Worm (Caenorhabditis elegans) whole organism, mixed stage, embryonic: ENCODE results near the gene R151.8.

Source experiments
- M03D4.4 ChIP-seq: sonication (generic microtip); optimal IDR thresholded peaks from 2 replicates; lab custom pipeline; 2017; ENCODE audit warnings: mild to moderate bottlenecking, missing genetic modification characterization, missing compliant biosample characterization
- bed-3 ChIP-seq: fragments of 200-800 bp; sonication (Bioruptor generic); optimal IDR thresholded peaks from 3 replicates; lab custom pipeline; 2018; ENCODE audit warnings: mild to moderate bottlenecking, missing genetic modification characterization, moderate library complexity, missing compliant biosample characterization
- blmp-1 ChIP-seq: fragments of 150-350 bp; optimal IDR thresholded peaks from 2 replicates; lab custom pipeline; 2014; ENCODE audit warnings: missing biosample characterization, missing genetic modification characterization
- ceh-39 ChIP-seq: fragments of 150-350 bp; optimal IDR thresholded peaks from 2 replicates; lab custom pipeline; 2014; ENCODE audit warnings: missing biosample characterization, missing genetic modification characterization
- ceh-43 ChIP-seq: fragments of 200-800 bp; sonication (Bioruptor generic); optimal IDR thresholded peaks from 2 replicates; lab custom pipeline; 2018; ENCODE audit warnings: mild to moderate bottlenecking, missing genetic modification characterization, moderate library complexity, missing compliant biosample characterization
- ceh-83 ChIP-seq: fragments of 200-800 bp; sonication (Bioruptor generic); optimal IDR thresholded peaks from 2 replicates; lab custom pipeline; 2018; ENCODE audit warnings: mild to moderate bottlenecking, missing genetic modification characterization, missing compliant biosample characterization
- ces-1 ChIP-seq: fragments of 150-350 bp; optimal IDR thresholded peaks from 2 replicates; lab custom pipeline; 2014; ENCODE audit warnings: missing biosample characterization, missing genetic modification reagents, missing genetic modification characterization
- cnd-1 ChIP-seq: fragments of 200-800 bp; sonication (Bioruptor generic); optimal IDR thresholded peaks from 2 replicates; lab custom pipeline; 2018; ENCODE audit warnings: mild to moderate bottlenecking, missing genetic modification characterization, missing compliant biosample characterization
- elt-1 ChIP-seq: sonication (generic microtip); optimal IDR thresholded peaks from 2 replicates; lab custom pipeline; 2017; ENCODE audit warnings: missing genetic modification characterization, mild to moderate bottlenecking, missing compliant biosample characterization, antibody characterized with exemption, moderate library complexity, borderline replicate concordance; ENCODE audit not compliant: insufficient read depth
- elt-3 ChIP-seq: fragments of 150-350 bp; optimal IDR thresholded peaks from 2 replicates; lab custom pipeline; 2014; ENCODE audit warnings: missing biosample characterization, missing genetic modification characterization
- ham-2 ChIP-seq: fragments of 200-800 bp; sonication (Bioruptor generic); optimal IDR thresholded peaks from 2 replicates; lab custom pipeline; 2018; ENCODE audit warnings: mild to moderate bottlenecking, missing genetic modification characterization, missing compliant biosample characterization
- hlh-1 ChIP-seq: fragments of 150-350 bp; optimal IDR thresholded peaks from 2 replicates; lab custom pipeline; 2014; ENCODE audit warnings: missing biosample characterization, missing genetic modification reagents, missing genetic modification characterization
- lin-13 ChIP-seq: fragments of 150-350 bp; optimal IDR thresholded peaks from 2 replicates; lab custom pipeline; 2014; ENCODE audit warnings: missing biosample characterization, missing genetic modification characterization
- lin-32 ChIP-seq: fragments of 200-800 bp; sonication (Bioruptor generic); optimal IDR thresholded peaks from 2 replicates; lab custom pipeline; 2018; ENCODE audit warnings: mild to moderate bottlenecking, missing genetic modification characterization, missing compliant biosample characterization
- lsy-2 ChIP-seq: fragments of 150-350 bp; optimal IDR thresholded peaks from 2 replicates; lab custom pipeline; 2014; ENCODE audit warnings: missing biosample characterization, missing genetic modification characterization
- mab-5 ChIP-seq: fragments of 150-350 bp; optimal IDR thresholded peaks from 2 replicates; lab custom pipeline; 2014; ENCODE audit warnings: missing biosample characterization, missing genetic modification characterization
- mep-1 ChIP-seq: fragments of 150-350 bp; optimal IDR thresholded peaks from 2 replicates; lab custom pipeline; 2017; ENCODE audit warnings: missing biosample characterization, missing genetic modification reagents, missing genetic modification characterization, inconsistent platforms
- nhr-12 ChIP-seq: fragments of 150-350 bp; optimal IDR thresholded peaks from 2 replicates; lab custom pipeline; 2014; ENCODE audit warnings: missing biosample characterization, missing genetic modification characterization
- nhr-2 ChIP-seq: fragments of 150-350 bp; optimal IDR thresholded peaks from 2 replicates; lab custom pipeline; 2014; ENCODE audit warnings: missing biosample characterization, missing genetic modification characterization
- nhr-237 ChIP-seq: fragments of 150-350 bp; optimal IDR thresholded peaks from 2 replicates; lab custom pipeline; 2014; ENCODE audit warnings: missing biosample characterization, missing genetic modification characterization
- nhr-28 ChIP-seq: fragments of 150-350 bp; optimal IDR thresholded peaks from 2 replicates; lab custom pipeline; 2014; ENCODE audit warnings: missing biosample characterization, missing genetic modification characterization
- nhr-76 ChIP-seq: sonication (generic microtip); optimal IDR thresholded peaks from 2 replicates; lab custom pipeline; 2017; ENCODE audit warnings: missing biosample characterization, missing genetic modification characterization
- pha-4 ChIP-seq: fragments of 150-350 bp; optimal IDR thresholded peaks from 2 replicates; lab custom pipeline; 2018; ENCODE audit warnings: missing biosample characterization, missing genetic modification reagents, missing genetic modification characterization
- sem-2 ChIP-seq: fragments of 200-800 bp; sonication (Bioruptor generic); optimal IDR thresholded peaks from 2 replicates; lab custom pipeline; 2018; ENCODE audit warnings: mild to moderate bottlenecking, missing genetic modification characterization, missing compliant biosample characterization
- snpc-4 ChIP-seq: fragments of 150-350 bp; optimal IDR thresholded peaks from 2 replicates; lab custom pipeline; 2014; ENCODE audit warnings: missing biosample characterization, missing genetic modification characterization
- sptf-1 ChIP-seq: sonication (generic microtip); optimal IDR thresholded peaks from 2 replicates; lab custom pipeline; 2017; ENCODE audit warnings: mild to moderate bottlenecking, missing genetic modification characterization, moderate library complexity, missing compliant biosample characterization
- tbx-8 ChIP-seq: fragments of 200-800 bp; sonication (Bioruptor generic); optimal IDR thresholded peaks from 2 replicates; lab custom pipeline; 2018; ENCODE audit warnings: mild to moderate bottlenecking, missing genetic modification characterization, moderate library complexity, missing compliant biosample characterization
- unc-120 ChIP-seq: sonication (generic microtip); optimal IDR thresholded peaks from 2 replicates; lab custom pipeline; 2017; ENCODE audit warnings: missing genetic modification characterization, missing compliant biosample characterization; ENCODE audit not compliant: poor library complexity, severe bottlenecking
- unc-62 ChIP-seq: fragments of 150-350 bp; optimal IDR thresholded peaks from 2 replicates; lab custom pipeline; 2014; ENCODE audit warnings: missing biosample characterization, missing genetic modification reagents, missing genetic modification characterization
- zip-8 ChIP-seq: fragments of 150-350 bp; optimal IDR thresholded peaks from 2 replicates; lab custom pipeline; 2014; ENCODE audit warnings: missing biosample characterization, missing genetic modification characterization
- ztf-11 ChIP-seq: fragments of 150-350 bp; optimal IDR thresholded peaks from 2 replicates; lab custom pipeline; 2014; ENCODE audit warnings: missing biosample characterization, missing genetic modification characterization

The R151.8 gene

ce11 chrIII:7229687-7230086 lies at the start of gene R151.8:
R151.8 (minus strand) TSS chrIII:7229787.
- no peak for TF ChIP-seq M03D4.4 (tag; lab: Kevin White, UChicago)
- no peak for TF ChIP-seq nhr-2 (tag; lab: Kevin White, UChicago)
- no peak for TF ChIP-seq ceh-39
- TF ChIP-seq mab-5 (tag; lab: Kevin White, UChicago): no peak
- no peak for TF ChIP-seq bed-3 (GFP tag; lab: Kevin White, UChicago)
- no peak for TF ChIP-seq cnd-1 (tag; lab: Kevin White, UChicago)
- no peak for TF ChIP-seq hlh-1 (tag; lab: Kevin White, UChicago)
- TF ChIP-seq lin-32 (GFP tag; lab: Kevin White, UChicago): no peak
- TF ChIP-seq nhr-28 (tag; lab: Kevin White, UChicago): no peak
- TF ChIP-seq unc-120 (tag; lab: Kevin White, UChicago): no peak
- no peak for TF ChIP-seq ztf-11 (tag; lab: Kevin White, UChicago)
- no peak for TF ChIP-seq unc-62
- no peak for TF ChIP-seq tbx-8 (GFP tag; lab: Kevin White, UChicago)
- no peak for TF ChIP-seq lsy-2 (tag; lab: Kevin White, UChicago)
- TF ChIP-seq, all 35 proteins: peak for 0

- TF ChIP-seq lsy-2 (tag; lab: Kevin White, UChicago) (no peak), nhr-237 (tag; lab: Kevin White, UChicago) (no peak), zip-8 (tag; lab: Kevin White, UChicago) (no peak), ces-1 (GFP tag; lab: Kevin White, UChicago) (no peak), lin-13 (tag; lab: Kevin White, UChicago) (no peak), tbx-8 (GFP tag; lab: Kevin White, UChicago) (no peak), elt-1 (tag; lab: Kevin White, UChicago) (no peak), unc-62 (no peak), pha-4 (no peak), snpc-4 (tag; lab: Kevin White, UChicago) (no peak), mep-1 (tag; lab: Kevin White, UChicago) (no peak), elt-3 (tag; lab: Kevin White, UChicago) (no peak), hlh-1 (tag; lab: Kevin White, UChicago) (no peak), nhr-76 (no peak), nhr-28 (tag; lab: Kevin White, UChicago) (no peak), ham-2 (no peak), lin-32 (GFP tag; lab: Kevin White, UChicago) (no peak), M03D4.4 (tag; lab: Kevin White, UChicago) (no peak)
These were observed 48.9 kb upstream of the R151.8 start for ce11 chrIII:7278491-7278890.

- TF ChIP-seq sptf-1 (tag; lab: Kevin White, UChicago) (peak; percentile 10), nhr-76 (no peak), lsy-2 (tag; lab: Kevin White, UChicago) (peak; percentile 75), ces-1 (GFP tag; lab: Kevin White, UChicago) (peak; percentile 38), nhr-12 (tag; lab: Kevin White, UChicago) (no peak), nhr-28 (tag; lab: Kevin White, UChicago) (no peak), nhr-237 (tag; lab: Kevin White, UChicago) (peak; percentile 59), mep-1 (tag; lab: Kevin White, UChicago) (peak; percentile 78), ceh-39 (peak; percentile 45)
These were observed 47.6 kb upstream of the R151.8 start, which contains the start of the genes spot-1 and B0361.11 for ce11 chrIII:7277228-7277627. spot-1 (minus strand) TSS chrIII:7277274. B0361.11 (plus strand) TSS chrIII:7277599.

- TF ChIP-seq sptf-1 (tag; lab: Kevin White, UChicago) (no peak), blmp-1 (tag; lab: Kevin White, UChicago) (no peak), ceh-83 (GFP tag; lab: Kevin White, UChicago) (no peak), M03D4.4 (tag; lab: Kevin White, UChicago) (no peak), nhr-76 (no peak), ztf-11 (tag; lab: Kevin White, UChicago) (no peak), mab-5 (tag; lab: Kevin White, UChicago) (no peak), nhr-237 (tag; lab: Kevin White, UChicago) (no peak), sem-2 (GFP tag; lab: Kevin White, UChicago) (no peak), snpc-4 (tag; lab: Kevin White, UChicago) (no peak), ces-1 (GFP tag; lab: Kevin White, UChicago) (no peak), ceh-43 (GFP tag; lab: Kevin White, UChicago) (no peak), ceh-39 (no peak)
These were observed 45.7 kb upstream of the R151.8 start, which contains the start of gene psd-1 for ce11 chrIII:7275296-7275695. psd-1 (minus strand) TSS chrIII:7275396.
